Fruit fly (Drosophila melanogaster): Measurements from ENCODE around the gene tin.
A peak's percentile ranks its signal among the peaks of the same experiment; 100 is the strongest.

The tin gene

DNA sequence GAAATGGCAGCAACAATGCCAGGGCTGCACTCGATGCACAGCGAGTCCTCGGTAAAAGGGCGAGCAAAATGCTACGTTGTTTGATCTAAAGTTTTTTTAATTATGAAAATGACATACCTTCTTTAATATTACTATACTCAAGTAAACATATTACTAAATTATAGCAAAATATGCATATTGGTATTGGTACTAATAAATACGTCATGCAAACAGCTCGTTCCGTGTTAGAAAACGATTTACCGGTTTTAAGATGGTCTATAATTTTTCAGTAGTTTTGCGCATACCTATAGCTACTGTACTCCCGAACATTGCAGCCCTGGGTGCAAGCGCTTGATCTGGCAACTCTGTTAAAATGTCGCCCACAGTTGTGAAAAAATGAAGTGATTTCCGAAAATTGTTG lies 13.5 kb upstream of the tin start (continued):
- peak; percentile 96 for TF ChIP-seq bcd (GFP tag; optimal IDR thresholded peaks at IDR 0.05)
- TF ChIP-seq peb (GFP tag; IDR thresholded peaks at IDR 0.05), result peak; percentile 85
- peak; percentile 95 for TF ChIP-seq CG18599 (GFP tag; optimal IDR thresholded peaks at IDR 0.05)
- peak; percentile 88 for TF ChIP-seq CG10366 (GFP tag; IDR thresholded peaks at IDR 0.05)
- TF ChIP-seq CG10543 (GFP tag; optimal IDR thresholded peaks at IDR 0.05), result peak; percentile 99
- no peak for TF ChIP-seq prd (optimal IDR thresholded peaks at IDR 0.05)
- peak; percentile 97 for TF ChIP-seq prd (GFP tag; IDR thresholded peaks at IDR 0.05)
- TF ChIP-seq B-H2 (GFP tag; optimal IDR thresholded peaks at IDR 0.05), result peak; percentile 97
- peak; percentile 96 for TF ChIP-seq CG13296 (GFP tag; optimal IDR thresholded peaks at IDR 0.05)
- TF ChIP-seq CG6272 (GFP tag; IDR thresholded peaks at IDR 0.05), result peak; percentile 95
- TF ChIP-seq corto (GFP tag; optimal IDR thresholded peaks at IDR 0.05), result peak; percentile 79
- TF ChIP-seq CG9797 (GFP tag; optimal IDR thresholded peaks at IDR 0.05), result peak; percentile 64
- TF ChIP-seq Max (GFP tag; optimal IDR thresholded peaks at IDR 0.05), result peak; percentile 95
- peak; percentile 67 for TF ChIP-seq CG8359 (GFP tag; optimal IDR thresholded peaks at IDR 0.05; ENCODE audit: borderline replicate concordance)
- peak; percentile 83 for TF ChIP-seq ara (GFP tag; IDR thresholded peaks at IDR 0.05)
- TF ChIP-seq CG8924 (tag; optimal IDR thresholded peaks at IDR 0.05), result peak; percentile 96
- TF ChIP-seq Nf-YB (GFP tag; optimal IDR thresholded peaks at IDR 0.05), result peak; percentile 77
- TF ChIP-seq CG5953 (GFP tag; IDR thresholded peaks at IDR 0.05), result peak; percentile 71; the same call in 1 of the 2 replicates
- TF ChIP-seq Abd-B (GFP tag; optimal IDR thresholded peaks at IDR 0.05), result peak; percentile 97
- TF ChIP-seq dmrt99B (tag; optimal IDR thresholded peaks at IDR 0.05), result no peak
- peak; percentile 90 for TF ChIP-seq Nf-YC (tag; optimal IDR thresholded peaks at IDR 0.05)
- TF ChIP-seq CG12391 (tag; optimal IDR thresholded peaks at IDR 0.05), result peak; percentile 96
- TF ChIP-seq NC2β (GFP tag; optimal IDR thresholded peaks at IDR 0.05), result peak; percentile 88
- TF ChIP-seq klu (GFP tag; IDR thresholded peaks at IDR 0.05), result peak; percentile 94
- peak; percentile 96 for TF ChIP-seq CG12155 (GFP tag; optimal IDR thresholded peaks at IDR 0.05)
- no peak for TF ChIP-seq CG12071 (GFP tag; optimal IDR thresholded peaks at IDR 0.05)
- peak; percentile 96 for TF ChIP-seq Rfx (GFP tag; IDR thresholded peaks at IDR 0.05)
- peak; percentile 96 for TF ChIP-seq CG11093 (GFP tag; IDR thresholded peaks at IDR 0.05)
- peak; percentile 94 for TF ChIP-seq CG10267 (tag; optimal IDR thresholded peaks at IDR 0.05)
- peak; percentile 68 for TF ChIP-seq fd64A (GFP tag; optimal IDR thresholded peaks at IDR 0.05)
- peak; percentile 95 for TF ChIP-seq nerfin-1 (tag; optimal IDR thresholded peaks at IDR 0.05)
- peak; percentile 72; the same call in 1 of the 2 replicates for TF ChIP-seq ro (GFP tag; IDR thresholded peaks at IDR 0.05)
- TF ChIP-seq seq (GFP tag; IDR thresholded peaks at IDR 0.05), result peak; percentile 95
- TF ChIP-seq CG4730 (GFP tag; IDR thresholded peaks at IDR 0.05), result peak; percentile 92
- TF ChIP-seq Dad (GFP tag; optimal IDR thresholded peaks at IDR 0.05), result peak; percentile 93
- TF ChIP-seq twi (tag; optimal IDR thresholded peaks at IDR 0.05), result peak; percentile 94
- TF ChIP-seq CG31365 (tag; optimal IDR thresholded peaks at IDR 0.05), result peak; percentile 59
- TF ChIP-seq BEAF-32 (GFP tag; optimal IDR thresholded peaks at IDR 0.05), result peak; percentile 56
- TF ChIP-seq sqz (GFP tag; optimal IDR thresholded peaks at IDR 0.05), result peak; percentile 87
- TF ChIP-seq pnt (GFP tag; optimal IDR thresholded peaks at IDR 0.05), result peak; percentile 94
- peak; percentile 95 for TF ChIP-seq bab2 (GFP tag; optimal IDR thresholded peaks at IDR 0.05)
- TF ChIP-seq Opbp (GFP tag; IDR thresholded peaks at IDR 0.05; ENCODE audit: partially characterized antibody), result no peak
- peak; percentile 62 for TF ChIP-seq btn (GFP tag; optimal IDR thresholded peaks at IDR 0.05)
- peak; percentile 91 for TF ChIP-seq tx (GFP tag; optimal IDR thresholded peaks at IDR 0.05)
- peak in 1 of 3 experiments; percentile 12 for TF ChIP-seq Stat92E (GFP tag; optimal IDR thresholded peaks at IDR 0.05)
- no peak for TF ChIP-seq oc (tag; optimal IDR thresholded peaks at IDR 0.05)
- TF ChIP-seq sd (tag; optimal IDR thresholded peaks at IDR 0.05), result peak; percentile 92
- peak; percentile 93 for TF ChIP-seq CG8944 (GFP tag; optimal IDR thresholded peaks at IDR 0.05)
- no peak for TF ChIP-seq CG2129 (GFP tag; IDR thresholded peaks at IDR 0.05; ENCODE audit: partially characterized antibody)
- TF ChIP-seq slou (GFP tag; optimal IDR thresholded peaks at IDR 0.05), result peak; percentile 94

All from whole organism, embryonic.